Worm (Caenorhabditis elegans) whole organism, late embryonic: ENCODE measurements around the gene srbc-45.

Experiments
- fkh-6 ChIP-seq: sonication (generic microtip); optimal IDR thresholded peaks from 2 replicates; lab custom pipeline; 2016; ENCODE audit warnings: missing genetic modification characterization, missing compliant biosample characterization
- pax-1 ChIP-seq: fragments of 150-350 bp; optimal IDR thresholded peaks from 2 replicates; lab custom pipeline; 2014; ENCODE audit warnings: missing biosample characterization, missing genetic modification characterization
- pha-4 ChIP-seq: fragments of 150-350 bp; optimal IDR thresholded peaks from 2 replicates; lab custom pipeline; 2018; ENCODE audit warnings: missing biosample characterization, missing genetic modification reagents, missing genetic modification characterization
- pqm-1 ChIP-seq: sonication (generic microtip); optimal IDR thresholded peaks from 2 replicates; lab custom pipeline; 2016; ENCODE audit warnings: missing genetic modification characterization, missing compliant biosample characterization
- tbx-2 ChIP-seq: sonication (generic microtip); optimal IDR thresholded peaks from 2 replicates; lab custom pipeline; 2016; ENCODE audit warnings: missing genetic modification characterization, missing compliant biosample characterization

DNA sequence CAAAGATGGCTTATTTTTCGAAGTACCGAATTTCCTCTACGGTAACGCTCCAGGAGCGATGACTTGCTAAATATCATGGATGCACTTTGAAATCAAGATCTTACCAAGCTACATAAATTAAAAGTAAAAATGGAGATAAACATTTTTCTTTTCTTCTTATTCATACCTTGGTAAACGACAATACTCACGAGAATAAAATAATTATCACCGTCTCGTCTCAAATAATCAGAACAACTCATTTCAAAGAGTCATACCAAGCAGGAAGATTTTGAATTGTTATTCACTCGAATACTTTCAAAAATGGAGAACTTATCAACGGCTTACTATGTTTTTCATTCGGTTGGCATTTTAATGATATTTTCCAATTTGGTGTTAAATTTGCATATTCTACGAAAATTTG lies at the start of gene srbc-45:
- no peak for TF ChIP-seq pha-4 (tag; lab: Kevin White, UChicago)
- TF ChIP-seq pax-1: no peak
- no peak for TF ChIP-seq pqm-1 (tag; lab: Kevin White, UChicago)
- no peak for TF ChIP-seq tbx-2 (tag; lab: Kevin White, UChicago)
- no peak for TF ChIP-seq fkh-6 (tag; lab: Kevin White, UChicago)
